Worm (Caenorhabditis elegans) whole organism, L3 larva: ENCODE results near the gene C33G8.13.

ENCODE experiments used
- ZK546.5 ChIP-seq: sonication (generic microtip); optimal IDR thresholded peaks from 2 replicates; lab custom pipeline; 2017; ENCODE audit warnings: missing biosample characterization, missing genetic modification characterization
- aly-2 ChIP-seq: fragments of 150-350 bp; optimal IDR thresholded peaks from 2 replicates; lab custom pipeline; 2014; ENCODE audit warnings: missing biosample characterization, missing genetic modification characterization
- ama-1 ChIP-seq: fragments of 150-350 bp; optimal IDR thresholded peaks from 2 replicates; lab custom pipeline; 2018
- ceh-16 ChIP-seq: sonication (generic microtip); optimal IDR thresholded peaks from 2 replicates; lab custom pipeline; 2017; ENCODE audit warnings: missing biosample characterization, missing genetic modification characterization
- ceh-82 ChIP-seq: fragments of 150-350 bp; optimal IDR thresholded peaks from 2 replicates; lab custom pipeline; 2014; ENCODE audit warnings: missing biosample characterization, missing genetic modification characterization
- egl-27 ChIP-seq: sonication (generic microtip); optimal IDR thresholded peaks from 4 replicates; lab custom pipeline; 2017; ENCODE audit warnings: missing biosample characterization, missing genetic modification reagents, missing genetic modification characterization
- fos-1 ChIP-seq: fragments of 150-350 bp; optimal IDR thresholded peaks from 2 replicates; lab custom pipeline; 2014; ENCODE audit warnings: missing biosample characterization, missing genetic modification characterization
- lin-39 ChIP-seq: fragments of 150-350 bp; optimal IDR thresholded peaks from 2 replicates; lab custom pipeline; 2018; ENCODE audit warnings: missing biosample characterization, missing genetic modification reagents, missing genetic modification characterization
- nhr-11 ChIP-seq: fragments of 150-350 bp; optimal IDR thresholded peaks from 2 replicates; lab custom pipeline; 2014; ENCODE audit warnings: missing biosample characterization, missing genetic modification characterization
- nhr-23 ChIP-seq: fragments of 150-350 bp; optimal IDR thresholded peaks from 2 replicates; lab custom pipeline; 2014; ENCODE audit warnings: missing biosample characterization, missing genetic modification reagents, missing genetic modification characterization
- nhr-67 ChIP-seq: fragments of 150-350 bp; optimal IDR thresholded peaks from 2 replicates; lab custom pipeline; 2014; ENCODE audit warnings: missing biosample characterization, missing genetic modification characterization
- nhr-77 ChIP-seq: fragments of 150-350 bp; optimal IDR thresholded peaks from 2 replicates; lab custom pipeline; 2014; ENCODE audit warnings: missing biosample characterization, missing genetic modification characterization
- unc-39 ChIP-seq: sonication (generic microtip); optimal IDR thresholded peaks from 4 replicates; lab custom pipeline; 2017; ENCODE audit warnings: missing biosample characterization, missing genetic modification characterization
- unc-62 ChIP-seq: fragments of 150-350 bp; sonication (generic microtip); optimal IDR thresholded peaks from 4 replicates; lab custom pipeline; 2014; ENCODE audit warnings: missing biosample characterization, missing genetic modification reagents, missing genetic modification characterization

DNA sequence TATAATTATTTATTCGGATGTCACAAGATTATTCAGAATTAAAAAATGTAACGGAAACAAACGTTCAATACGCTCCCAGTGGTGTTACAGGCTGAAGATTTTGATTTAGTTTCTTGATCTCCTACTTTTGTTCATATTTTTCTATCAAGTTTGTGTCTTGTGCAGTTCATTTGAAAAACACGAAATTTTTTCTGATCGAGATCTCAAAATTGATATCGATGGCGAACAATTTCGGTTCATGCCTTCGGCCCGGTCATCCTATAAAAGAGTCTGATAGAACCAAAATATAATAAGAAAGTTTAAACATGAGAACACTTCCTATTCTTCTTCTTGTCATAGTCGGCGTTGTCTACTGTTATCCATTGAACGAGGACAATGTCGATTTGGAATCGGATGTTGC, 8.5 kb downstream of the C33G8.13 start, which contains the start of gene drd-10:
- no peak for TF ChIP-seq aly-2 (tag; lab: Kevin White, UChicago)
- TF ChIP-seq nhr-11 (tag; lab: Kevin White, UChicago), result no peak
- TF ChIP-seq nhr-77 (tag; lab: Kevin White, UChicago), result no peak
- no peak for TF ChIP-seq nhr-23
- TF ChIP-seq nhr-67 (tag; lab: Kevin White, UChicago), result no peak
- no peak for TF ChIP-seq ceh-16 (tag; lab: Kevin White, UChicago)
- no peak for TF ChIP-seq ceh-82 (tag; lab: Kevin White, UChicago)
- TF ChIP-seq ZK546.5, result no peak
- no peak for TF ChIP-seq egl-27 (tag; lab: Kevin White, UChicago)
- TF ChIP-seq unc-62 (GFP tag; lab: Kevin White, UChicago), result no peak
- no peak for TF ChIP-seq unc-39 (tag; lab: Kevin White, UChicago)
- TF ChIP-seq lin-39 (tag; lab: Kevin White, UChicago), result no peak
- no peak for TF ChIP-seq fos-1
- TF ChIP-seq ama-1 (lab: Kevin White, UChicago), result no peak
